Fruit fly (Drosophila melanogaster) whole organism, embryonic: ENCODE measurements around the gene Npc2f.

ENCODE experiments used
- CG10147 ChIP-seq: fragments of 200-800 bp; sonication (Bioruptor generic); optimal IDR thresholded peaks from 2 replicates; lab custom pipeline; 2019; ENCODE audit warnings: missing biosample characterization, mild to moderate bottlenecking, missing genetic modification characterization, moderate library complexity
- CG12071 ChIP-seq: fragments of 200-800 bp; sonication (Bioruptor generic); optimal IDR thresholded peaks from 3 replicates; lab custom pipeline; 2018; ENCODE audit warnings: missing biosample characterization, mild to moderate bottlenecking, missing genetic modification characterization
- CG12659 ChIP-seq: fragments of 200-800 bp; sonication (Bioruptor generic); optimal IDR thresholded peaks from 3 replicates; lab custom pipeline; 2017; ENCODE audit warnings: mild to moderate bottlenecking, missing biosample characterization, missing genetic modification reagents, missing genetic modification characterization
- CG13287 ChIP-seq: fragments of 200-800 bp; sonication (Bioruptor generic); IDR thresholded peaks from 2 replicates; pipeline ENCODE4 v1.3.6; 2022; ENCODE audit warnings: missing biosample characterization, missing genetic modification characterization; ENCODE audit not compliant: partially characterized antibody
- CG14965 ChIP-seq: fragments of 200-800 bp; sonication (Bioruptor generic); optimal IDR thresholded peaks from 2 replicates; lab custom pipeline; 2016; ENCODE audit warnings: missing biosample characterization, missing genetic modification characterization, borderline replicate concordance
- CG15011 ChIP-seq: fragments of 200-800 bp; sonication (Bioruptor generic); optimal IDR thresholded peaks from 3 replicates; lab custom pipeline; 2018; ENCODE audit warnings: missing biosample characterization, mild to moderate bottlenecking, missing genetic modification characterization
- CG15073 ChIP-seq: fragments of 200-800 bp; sonication (Bioruptor generic); optimal IDR thresholded peaks from 2 replicates; lab custom pipeline; 2016; ENCODE audit warnings: missing biosample characterization, missing genetic modification characterization
- CG15514 ChIP-seq: fragments of 200-800 bp; sonication (Bioruptor generic); optimal IDR thresholded peaks from 3 replicates; lab custom pipeline; 2017; ENCODE audit warnings: missing biosample characterization, missing genetic modification characterization, mild to moderate bottlenecking, moderate library complexity, missing genetic modification reagents
- CG15696 ChIP-seq: fragments of 200-800 bp; sonication (Bioruptor generic); optimal IDR thresholded peaks from 2 replicates; lab custom pipeline; 2019; ENCODE audit warnings: missing biosample characterization, mild to moderate bottlenecking, missing genetic modification characterization, moderate library complexity
- CG16779 ChIP-seq: fragments of 200-800 bp; sonication (Bioruptor generic); IDR thresholded peaks from 2 replicates; pipeline ENCODE4 v1.3.6; 2022; ENCODE audit warnings: missing biosample characterization, missing genetic modification characterization
- CG16813 ChIP-seq: fragments of 200-800 bp; sonication (Bioruptor generic); IDR thresholded peaks from 3 replicates; pipeline ENCODE4 v1.3.6; 2022; ENCODE audit warnings: missing biosample characterization, missing genetic modification characterization; ENCODE audit not compliant: partially characterized antibody
- CG17385 ChIP-seq: fragments of 200-800 bp; sonication (Bioruptor generic); optimal IDR thresholded peaks from 3 replicates; lab custom pipeline; 2018; ENCODE audit warnings: missing biosample characterization, mild to moderate bottlenecking, missing genetic modification characterization
- CG17802 ChIP-seq: fragments of 200-800 bp; sonication (Bioruptor generic); optimal IDR thresholded peaks from 2 replicates; lab custom pipeline; 2018; ENCODE audit warnings: missing biosample characterization, mild to moderate bottlenecking, missing genetic modification characterization, moderate library complexity
- CG18011 ChIP-seq: fragments of 200-800 bp; sonication (Bioruptor generic); optimal IDR thresholded peaks from 2 replicates; lab custom pipeline; 2017; ENCODE audit warnings: missing biosample characterization, missing genetic modification characterization, mild to moderate bottlenecking, moderate library complexity, missing genotype
- CG1832 ChIP-seq: fragments of 200-800 bp; sonication (Bioruptor generic); optimal IDR thresholded peaks from 2 replicates; lab custom pipeline; 2017; ENCODE audit warnings: missing biosample characterization, mild to moderate bottlenecking, missing genetic modification characterization, inconsistent platforms
- CG33557 ChIP-seq: fragments of 200-800 bp; sonication (Bioruptor generic); optimal IDR thresholded peaks from 2 replicates; lab custom pipeline; 2019; ENCODE audit warnings: missing biosample characterization, mild to moderate bottlenecking, missing genetic modification characterization, moderate library complexity
- CG3838 ChIP-seq: fragments of 200-800 bp; sonication (Bioruptor generic); optimal IDR thresholded peaks from 3 replicates; lab custom pipeline; 2016; ENCODE audit warnings: missing biosample characterization, missing genetic modification characterization
- CG5180 ChIP-seq: fragments of 200-800 bp; sonication (Bioruptor generic); optimal IDR thresholded peaks from 3 replicates; lab custom pipeline; 2017; ENCODE audit warnings: missing biosample characterization, missing genetic modification characterization, mild to moderate bottlenecking, moderate library complexity, missing genetic modification reagents
- CG6272 ChIP-seq: fragments of 200-800 bp; sonication (Bioruptor generic); IDR thresholded peaks from 2 replicates; pipeline ENCODE4 v1.3.6; 2022; ENCODE audit warnings: missing biosample characterization, missing genetic modification characterization
- CG6791 ChIP-seq: fragments of 200-800 bp; sonication (Bioruptor generic); IDR thresholded peaks from 3 replicates; pipeline ENCODE4 v1.3.6; 2022; ENCODE audit warnings: missing biosample characterization, missing genetic modification characterization; ENCODE audit not compliant: partially characterized antibody
- CG7372 ChIP-seq: fragments of 200-800 bp; sonication (Bioruptor generic); IDR thresholded peaks from 2 replicates; pipeline ENCODE4 v1.3.6; 2022; ENCODE audit warnings: missing biosample characterization, missing genetic modification characterization
- CG8281 ChIP-seq: fragments of 200-800 bp; sonication (Bioruptor generic); optimal IDR thresholded peaks from 2 replicates; lab custom pipeline; 2018; ENCODE audit warnings: missing biosample characterization, mild to moderate bottlenecking, missing genetic modification characterization, moderate library complexity
- CG9817 ChIP-seq: fragments of 200-800 bp; sonication (Bioruptor generic); optimal IDR thresholded peaks from 2 replicates; lab custom pipeline; 2018; ENCODE audit warnings: missing biosample characterization, mild to moderate bottlenecking, missing genetic modification characterization, moderate library complexity
- Dfd ChIP-seq, 2 experiments: fragments of >200 bp; optimal IDR thresholded peaks; 2 replicates each; lab custom pipeline; 2017; ENCODE audit warnings: missing biosample characterization in 2 of 2, missing genetic modification characterization in 2 of 2
- Dip2 ChIP-seq: fragments of 200-800 bp; sonication (Bioruptor generic); IDR thresholded peaks from 2 replicates; pipeline ENCODE4 v1.3.6; 2022; ENCODE audit warnings: missing biosample characterization, missing genetic modification characterization
- Dip3 ChIP-seq: fragments of 200-800 bp; sonication (Bioruptor generic); optimal IDR thresholded peaks from 3 replicates; lab custom pipeline; 2016; ENCODE audit warnings: missing biosample characterization, missing genetic modification characterization
- E2f1 ChIP-seq: fragments of 200-800 bp; sonication (Bioruptor generic); IDR thresholded peaks from 2 replicates; pipeline ENCODE4 v1.3.6; 2022; ENCODE audit warnings: missing biosample characterization, missing genetic modification characterization
- Eip74EF ChIP-seq, 2 experiments: fragments of 200-800 bp in 1 of 2; fragments of >200 bp in 1 of 2; sonication (Bioruptor generic) in 1 of 2; optimal IDR thresholded peaks; 2 replicates each; lab custom pipeline; 2017 to 2019; ENCODE audit warnings: missing biosample characterization in 2 of 2, missing genetic modification characterization in 2 of 2, mild to moderate bottlenecking in 1 of 2, moderate library complexity in 1 of 2
- HLH4C ChIP-seq: fragments of 200-800 bp; sonication (Bioruptor generic); IDR thresholded peaks from 3 replicates; pipeline ENCODE4 v1.3.6; 2022; ENCODE audit warnings: missing biosample characterization, missing genetic modification characterization; ENCODE audit not compliant: partially characterized antibody
- HLHmδ ChIP-seq: fragments of 200-800 bp; sonication (Bioruptor generic); optimal IDR thresholded peaks from 2 replicates; lab custom pipeline; 2018; ENCODE audit warnings: missing biosample characterization, mild to moderate bottlenecking, missing genetic modification characterization, moderate library complexity
- Nf-YB ChIP-seq: fragments of 200-800 bp; sonication (Bioruptor generic); optimal IDR thresholded peaks from 3 replicates; lab custom pipeline; 2019; ENCODE audit warnings: missing biosample characterization, mild to moderate bottlenecking, missing genetic modification characterization, moderate library complexity
- Rfx ChIP-seq: fragments of 200-800 bp; sonication (Bioruptor generic); IDR thresholded peaks from 2 replicates; pipeline ENCODE4 v1.3.6; 2022; ENCODE audit warnings: missing biosample characterization, missing genetic modification characterization
- ab ChIP-seq: fragments of 200-800 bp; sonication (Bioruptor generic); optimal IDR thresholded peaks from 2 replicates; lab custom pipeline; 2016; ENCODE audit warnings: missing biosample characterization, missing genetic modification characterization
- aop ChIP-seq: fragments of 200-800 bp; sonication (Bioruptor generic); IDR thresholded peaks from 2 replicates; pipeline ENCODE4 v1.3.6; 2022; ENCODE audit warnings: missing biosample characterization, missing genetic modification characterization
- bab2 ChIP-seq: fragments of 200-800 bp; sonication (Bioruptor generic); optimal IDR thresholded peaks from 2 replicates; lab custom pipeline; 2016; ENCODE audit warnings: missing biosample characterization, missing genetic modification characterization
- bigmax ChIP-seq: fragments of 200-800 bp; sonication (Bioruptor generic); optimal IDR thresholded peaks from 2 replicates; lab custom pipeline; 2018; ENCODE audit warnings: missing biosample characterization, mild to moderate bottlenecking, missing genetic modification characterization
- bsh ChIP-seq, 2 experiments: fragments of 200-800 bp; sonication (Bioruptor generic); optimal IDR thresholded peaks; 2 replicates each; lab custom pipeline; 2017 to 2018; ENCODE audit warnings: mild to moderate bottlenecking in 2 of 2, missing biosample characterization in 2 of 2, missing genetic modification characterization in 2 of 2, moderate library complexity in 1 of 2
- gt ChIP-seq: fragments of 200-800 bp; sonication (Bioruptor generic); IDR thresholded peaks from 2 replicates; pipeline ENCODE4 v1.3.6; 2022; ENCODE audit warnings: missing biosample characterization, missing genetic modification characterization
- odd ChIP-seq: fragments of 200-800 bp; sonication (Bioruptor generic); optimal IDR thresholded peaks from 2 replicates; lab custom pipeline; 2017; ENCODE audit warnings: missing biosample characterization, mild to moderate bottlenecking, missing genetic modification characterization
- org-1 ChIP-seq: fragments of 200-800 bp; sonication (Bioruptor generic); optimal IDR thresholded peaks from 2 replicates; lab custom pipeline; 2017; ENCODE audit warnings: missing biosample characterization, missing genetic modification characterization
- pan ChIP-seq, 4 experiments: fragments of >200 bp in 3 of 4; fragments of 200-800 bp in 1 of 4; sonication (Bioruptor generic) in 1 of 4; optimal IDR thresholded peaks in 3 of 4; IDR thresholded peaks in 1 of 4; 2 replicates each; pipeline versions ENCODE4 v1.3.6 to Lab custom; 2017 to 2022; ENCODE audit warnings: missing biosample characterization in 2 of 4, missing genetic modification characterization in 2 of 4, mixed read lengths in 1 of 4
- run ChIP-seq: fragments of 200-800 bp; sonication (Bioruptor generic); optimal IDR thresholded peaks from 3 replicates; lab custom pipeline; 2018; ENCODE audit warnings: missing biosample characterization, mild to moderate bottlenecking, missing genetic modification characterization
- sc ChIP-seq, 3 experiments: fragments of >200 bp in 2 of 3; fragments of 200-800 bp in 1 of 3; sonication (Bioruptor generic) in 1 of 3; optimal IDR thresholded peaks; 2 replicates in 2 of 3; 3 replicates in 1 of 3; lab custom pipeline; 2017; ENCODE audit warnings: mild to moderate bottlenecking in 1 of 3, missing biosample characterization in 1 of 3, missing genetic modification characterization in 1 of 3, missing genetic modification reagents in 1 of 3
- slbo ChIP-seq: fragments of 200-800 bp; sonication (Bioruptor generic); IDR thresholded peaks from 2 replicates; pipeline ENCODE4 v1.3.6; 2022; ENCODE audit warnings: missing biosample characterization, missing genetic modification characterization
- so ChIP-seq: fragments of 200-800 bp; sonication (Bioruptor generic); IDR thresholded peaks from 3 replicates; pipeline ENCODE4 v1.3.6; 2022; ENCODE audit warnings: missing biosample characterization, missing genetic modification characterization
- tap ChIP-seq: fragments of 200-800 bp; optimal IDR thresholded peaks from 3 replicates; lab custom pipeline; 2019; ENCODE audit warnings: missing biosample characterization, mild to moderate bottlenecking, missing genetic modification characterization, moderate library complexity
- tup ChIP-seq: fragments of 200-800 bp; sonication (Bioruptor generic); optimal IDR thresholded peaks from 2 replicates; lab custom pipeline; 2016; ENCODE audit warnings: missing biosample characterization, mild to moderate bottlenecking, missing genetic modification characterization, moderate library complexity
- tx ChIP-seq: fragments of 200-800 bp; sonication (Bioruptor generic); optimal IDR thresholded peaks from 2 replicates; lab custom pipeline; 2016; ENCODE audit warnings: missing biosample characterization, missing genetic modification characterization
- zfh1 ChIP-seq: fragments of 200-800 bp; sonication (Bioruptor generic); IDR thresholded peaks from 3 replicates; pipeline ENCODE4 v1.3.6; 2022; ENCODE audit warnings: missing biosample characterization, missing genetic modification characterization

The Npc2f gene

DNA sequence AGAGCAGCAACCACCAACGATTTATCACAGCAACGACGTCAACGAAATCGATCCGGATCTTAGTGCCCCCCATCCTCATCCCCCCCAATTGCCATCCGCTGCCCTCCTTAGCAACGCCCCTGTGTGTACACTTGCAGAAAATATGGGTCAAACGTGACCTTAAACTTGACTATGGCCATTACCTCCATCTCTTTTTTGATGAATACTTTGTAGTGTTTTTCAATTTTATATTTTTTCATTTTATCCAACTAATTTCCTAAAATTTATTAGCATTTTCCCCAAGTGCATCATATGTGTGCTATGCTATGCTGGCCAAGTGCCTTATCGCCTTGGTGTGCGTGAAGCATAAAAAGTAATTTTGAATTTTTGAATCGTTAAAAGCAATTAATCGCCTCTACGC, 5.3 kb downstream of the Npc2f start (continued):
- TF ChIP-seq CG10147 (no peak), Dip2 (no peak), tx (GFP tag; lab: Kevin White, UChicago) (no peak), CG3838 (GFP tag; lab: Kevin White, UChicago) (no peak), zfh1 (GFP tag; lab: Robert Waterston, UW) (peak; percentile 53; the same call in 1 of the 3 replicates), tup (GFP tag; lab: Kevin White, UChicago) (no peak), CG8281 (tag; lab: Kevin White, UChicago) (no peak), CG15073 (GFP tag; lab: Kevin White, UChicago) (no peak), CG13287 (GFP tag; lab: Robert Waterston, UW) (no peak), bab2 (GFP tag; lab: Kevin White, UChicago) (peak; percentile 8), CG14965 (GFP tag; lab: Kevin White, UChicago) (no peak), run (tag; lab: Kevin White, UChicago) (no peak), CG15696 (tag; lab: Kevin White, UChicago) (no peak), CG12659 (GFP tag; lab: Kevin White, UChicago) (no peak), CG18011 (GFP tag; lab: Kevin White, UChicago) (no peak), ab (GFP tag; lab: Kevin White, UChicago) (no peak), bigmax (GFP tag; lab: Kevin White, UChicago) (no peak), so (no peak), CG12071 (GFP tag; lab: Kevin White, UChicago) (no peak), gt (no peak), aop (GFP tag; lab: Robert Waterston, UW) (no peak), Dip3 (GFP tag; lab: Kevin White, UChicago) (no peak), CG6272 (GFP tag; lab: Robert Waterston, UW) (no peak), HLH4C (GFP tag; lab: Robert Waterston, UW) (no peak), sc (optimal IDR thresholded peaks at IDR 0.05; lab: Kevin White, UChicago) (no peak), sc (GFP tag; optimal IDR thresholded peaks at IDR 0.05; lab: Kevin White, UChicago) (no peak), CG17385 (GFP tag; lab: Kevin White, UChicago) (peak; percentile 0), pan (optimal IDR thresholded peaks at IDR 0.05; lab: Kevin White, UChicago) (no peak), pan (GFP tag; optimal IDR thresholded peaks at IDR 0.05 in 1 of 2, IDR thresholded peaks at IDR 0.05 in 1 of 2) (no peak), org-1 (GFP tag; lab: Kevin White, UChicago) (no peak), bsh (GFP tag; optimal IDR thresholded peaks at IDR 0.05; lab: Kevin White, UChicago) (peak; percentile 30 to 58), HLHmδ (GFP tag; lab: Kevin White, UChicago) (no peak), Rfx (no peak), odd (GFP tag; lab: Kevin White, UChicago) (no peak), slbo (GFP tag; lab: Robert Waterston, UW) (no peak), CG9817 (tag; lab: Kevin White, UChicago) (no peak), CG1832 (GFP tag; lab: Kevin White, UChicago) (no peak), CG15514 (GFP tag; lab: Kevin White, UChicago) (no peak), CG17802 (tag; lab: Kevin White, UChicago) (peak; percentile 4), tap (no peak), Nf-YB (GFP tag; lab: Kevin White, UChicago) (no peak), CG5180 (no peak), CG7372 (no peak), CG6791 (no peak), Eip74EF (GFP tag; optimal IDR thresholded peaks at IDR 0.05; lab: Kevin White, UChicago) (no peak), E2f1 (GFP tag; lab: Robert Waterston, UW) (peak; percentile 58), CG33557 (GFP tag; lab: Kevin White, UChicago) (no peak), CG16779 (GFP tag; lab: Robert Waterston, UW) (no peak), Dfd (GFP tag; optimal IDR thresholded peaks at IDR 0.05; lab: Kevin White, UChicago) (no peak), CG16813 (no peak), CG15011 (GFP tag; lab: Kevin White, UChicago) (no peak)
